Worm (Caenorhabditis elegans): ENCODE measurements around the gene F38A1.15.

ce11 chrIV:1286549-1286948 is 43.4 kb upstream of the F38A1.15 start:
- no peak for TF ChIP-seq tbx-2 (tag; optimal IDR thresholded peaks at IDR 0.05)
- TF ChIP-seq nhr-11 (tag; optimal IDR thresholded peaks at IDR 0.05): no peak
- TF ChIP-seq eyg-1 (tag; optimal IDR thresholded peaks at IDR 0.05): no peak
- TF ChIP-seq Y22D7AL.16 (tag; optimal IDR thresholded peaks at IDR 0.05): no peak
- TF ChIP-seq pha-4 (tag; optimal IDR thresholded peaks at IDR 0.05): no peak
